Fruit fly (Drosophila melanogaster) Kc167 (cell line): ENCODE data around the gene tx.

Experiments used
- Myc ChIP-seq: fragments of >200 bp; optimal IDR thresholded peaks from 2 replicates; lab custom pipeline; 2017; ENCODE audit warnings: missing external identifiers
- Sin3A ChIP-seq: fragments of >200 bp; optimal IDR thresholded peaks from 2 replicates; lab custom pipeline; 2018; ENCODE audit warnings: missing external identifiers
- h ChIP-seq: fragments of >200 bp; optimal IDR thresholded peaks from 3 replicates; lab custom pipeline; 2018; ENCODE audit warnings: missing external identifiers
- insv ChIP-seq: fragments of >200 bp; optimal IDR thresholded peaks from 3 replicates; lab custom pipeline; 2018; ENCODE audit warnings: missing external identifiers
- psq ChIP-seq: fragments of >200 bp; optimal IDR thresholded peaks from 2 replicates; lab custom pipeline; 2017; ENCODE audit warnings: missing external identifiers
- ttk ChIP-seq: sonication (Bioruptor generic); optimal IDR thresholded peaks from 2 replicates; lab custom pipeline; 2017; ENCODE audit warnings: missing external identifiers

Gene tx

dm6 chr3R:26442609-26443180 is 2.1 kb downstream of the tx start:
- TF ChIP-seq psq (lab: Kevin White, UChicago) = no peak
- no peak for TF ChIP-seq insv (lab: Kevin White, UChicago)
- no peak for TF ChIP-seq ttk (lab: Kevin White, UChicago)
- no peak for TF ChIP-seq Sin3A (lab: Kevin White, UChicago)
- TF ChIP-seq h (lab: Kevin White, UChicago) = no peak
- TF ChIP-seq Myc = no peak

DNA sequence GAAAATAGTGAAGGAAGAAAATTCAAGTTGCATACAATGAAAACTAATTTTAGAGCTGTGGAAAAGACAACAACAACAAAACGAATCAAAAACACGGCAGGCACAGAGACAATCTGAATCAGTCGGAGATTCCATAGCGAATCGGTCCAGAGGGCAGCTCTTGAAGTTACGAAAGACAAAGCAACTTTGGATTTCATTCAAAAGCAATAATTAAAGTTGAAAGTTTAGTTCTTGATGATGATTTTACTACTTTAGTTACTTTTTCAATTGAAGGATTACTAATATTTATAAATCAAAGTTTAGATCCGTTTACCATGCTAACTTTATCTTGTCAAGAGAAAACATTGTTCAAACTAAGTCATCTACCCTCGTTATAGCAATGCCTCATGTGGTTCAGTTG is 2.8 kb downstream of the tx start:
- TF ChIP-seq psq (lab: Kevin White, UChicago) (no peak), h (lab: Kevin White, UChicago) (no peak), Myc (no peak), Sin3A (lab: Kevin White, UChicago) (no peak), ttk (lab: Kevin White, UChicago) (no peak), insv (lab: Kevin White, UChicago) (no peak)

DNA sequence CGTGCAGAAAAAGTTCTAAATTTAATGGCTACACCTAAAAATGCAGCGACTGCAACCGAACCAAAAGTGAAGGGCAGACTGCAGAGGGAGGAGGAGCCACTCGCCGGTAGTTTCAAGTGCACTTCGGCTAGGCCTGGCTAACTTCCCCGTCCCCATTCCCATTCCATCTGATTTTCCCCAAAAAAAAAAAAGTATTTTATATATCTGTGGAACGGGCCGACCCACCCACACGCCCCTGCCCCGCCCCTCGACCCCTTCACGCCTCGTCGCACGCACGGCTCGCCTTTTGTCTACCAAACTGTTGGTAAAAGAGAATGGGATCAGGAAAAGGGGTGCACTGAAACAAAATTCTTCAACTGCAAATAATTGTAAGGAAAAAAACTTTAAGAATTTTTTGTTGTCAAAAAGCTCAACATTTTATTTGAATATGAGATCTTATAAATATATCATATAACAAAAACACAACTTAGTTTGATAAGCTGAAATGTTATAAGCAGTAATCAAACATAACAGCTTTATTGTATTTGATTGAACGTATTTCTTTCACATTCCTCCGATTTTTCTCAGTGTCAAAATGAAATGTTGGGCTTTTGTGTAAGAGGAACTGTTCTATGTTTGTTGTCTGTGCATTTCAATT is 3.4 kb downstream of the tx start:
- TF ChIP-seq ttk (lab: Kevin White, UChicago) = no peak
- TF ChIP-seq Myc = no peak
- TF ChIP-seq h (lab: Kevin White, UChicago) = no peak
- no peak for TF ChIP-seq psq (lab: Kevin White, UChicago)
- TF ChIP-seq insv (lab: Kevin White, UChicago) = no peak
- TF ChIP-seq Sin3A (lab: Kevin White, UChicago) = no peak

- TF ChIP-seq psq (lab: Kevin White, UChicago) (no peak), Myc (no peak), ttk (lab: Kevin White, UChicago) (no peak), Sin3A (lab: Kevin White, UChicago) (no peak), h (lab: Kevin White, UChicago) (no peak), insv (lab: Kevin White, UChicago) (no peak)
Measured at dm6 chr3R:26448779-26449178, 8.2 kb downstream of the tx start, which contains the start of gene Hex-t1. Hex-t1 (plus strand) TSS chr3R:26449079.

dm6 chr3R:26450371-26450770 is 9.8 kb downstream of the tx start, which contains the start of gene Hex-t2:
Hex-t2 (plus strand) TSS chr3R:26450671.
- TF ChIP-seq Myc (no peak), Sin3A (lab: Kevin White, UChicago) (no peak), insv (lab: Kevin White, UChicago) (no peak), ttk (lab: Kevin White, UChicago) (no peak), psq (lab: Kevin White, UChicago) (no peak), h (lab: Kevin White, UChicago) (no peak)

- TF ChIP-seq ttk (lab: Kevin White, UChicago) (no peak), Myc (no peak), insv (lab: Kevin White, UChicago) (no peak), Sin3A (lab: Kevin White, UChicago) (no peak), psq (lab: Kevin White, UChicago) (no peak), h (lab: Kevin White, UChicago) (no peak)
Measured at dm6 chr3R:26452345-26452744, 11.8 kb downstream of the tx start, which contains the start of gene CG5447. CG5447 (plus strand) TSS chr3R:26452534.

DNA sequence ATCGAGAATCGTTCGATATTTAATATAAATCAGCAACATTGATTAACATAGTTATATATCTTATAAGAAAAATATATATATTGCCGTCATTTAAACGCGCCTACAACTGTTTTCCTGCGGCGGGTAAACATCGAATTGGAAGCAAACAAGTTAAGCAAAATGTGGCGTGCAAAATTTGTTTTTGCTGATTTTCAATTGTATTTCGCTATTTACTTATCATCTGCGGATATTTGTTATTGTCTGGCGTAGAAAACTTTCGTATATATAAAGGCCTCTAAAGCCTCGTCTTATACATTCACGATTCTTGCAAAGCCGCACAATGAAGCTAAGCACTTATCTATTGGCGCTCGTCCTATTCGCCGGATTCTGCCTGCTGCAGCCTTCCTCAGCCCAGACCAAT is 13.9 kb downstream of the tx start, which contains the start of gene CG43117:
Gene CG43117 (plus strand): TSS at position 301 of the 400 bp plus-strand sequence.
- TF ChIP-seq Myc (no peak), insv (lab: Kevin White, UChicago) (no peak), h (lab: Kevin White, UChicago) (no peak), Sin3A (lab: Kevin White, UChicago) (no peak), ttk (lab: Kevin White, UChicago) (no peak), psq (lab: Kevin White, UChicago) (no peak)

dm6 chr3R:26455838-26456237 is 15.3 kb downstream of the tx start, which contains the start of gene Pdf:
Pdf (minus strand) TSS chr3R:26456141.
- TF ChIP-seq Sin3A (lab: Kevin White, UChicago) (no peak), ttk (lab: Kevin White, UChicago) (no peak), h (lab: Kevin White, UChicago) (no peak), insv (lab: Kevin White, UChicago) (no peak), psq (lab: Kevin White, UChicago) (no peak), Myc (no peak)

- TF ChIP-seq h (lab: Kevin White, UChicago) (no peak), ttk (lab: Kevin White, UChicago) (no peak), Sin3A (lab: Kevin White, UChicago) (no peak), Myc (no peak), insv (lab: Kevin White, UChicago) (no peak), psq (lab: Kevin White, UChicago) (no peak)
Measured at dm6 chr3R:26456577-26456976, 16.0 kb downstream of the tx start, which contains the start of gene CG14237. CG14237 (plus strand) TSS chr3R:26456877.

DNA sequence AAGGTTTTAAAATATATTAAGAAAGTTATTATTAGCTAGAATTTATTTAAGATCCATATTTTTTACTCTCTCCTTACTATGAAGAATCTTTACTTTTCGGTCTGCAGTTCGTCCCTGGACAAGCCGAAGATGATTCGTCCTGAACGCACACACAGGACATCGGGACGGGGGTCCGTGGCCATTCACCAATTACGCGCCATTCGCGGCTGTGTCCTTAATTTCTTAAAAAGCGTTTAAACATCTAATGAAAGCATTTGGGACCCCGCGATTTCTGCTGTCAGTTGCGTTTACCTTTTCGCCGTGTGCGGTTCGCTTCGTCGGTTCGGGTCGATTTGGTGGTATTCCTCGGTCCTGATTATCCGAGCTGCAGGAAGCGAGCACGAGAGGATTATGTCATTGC is 17.4 kb downstream of the tx start, which contains the start of gene CG14238:
Gene CG14238 (plus strand): TSS at position 301 of the 400 bp plus-strand sequence.
- TF ChIP-seq psq (lab: Kevin White, UChicago) (no peak), ttk (lab: Kevin White, UChicago) (no peak), Sin3A (lab: Kevin White, UChicago) (no peak), Myc (no peak), h (lab: Kevin White, UChicago) (no peak), insv (lab: Kevin White, UChicago) (no peak)

DNA sequence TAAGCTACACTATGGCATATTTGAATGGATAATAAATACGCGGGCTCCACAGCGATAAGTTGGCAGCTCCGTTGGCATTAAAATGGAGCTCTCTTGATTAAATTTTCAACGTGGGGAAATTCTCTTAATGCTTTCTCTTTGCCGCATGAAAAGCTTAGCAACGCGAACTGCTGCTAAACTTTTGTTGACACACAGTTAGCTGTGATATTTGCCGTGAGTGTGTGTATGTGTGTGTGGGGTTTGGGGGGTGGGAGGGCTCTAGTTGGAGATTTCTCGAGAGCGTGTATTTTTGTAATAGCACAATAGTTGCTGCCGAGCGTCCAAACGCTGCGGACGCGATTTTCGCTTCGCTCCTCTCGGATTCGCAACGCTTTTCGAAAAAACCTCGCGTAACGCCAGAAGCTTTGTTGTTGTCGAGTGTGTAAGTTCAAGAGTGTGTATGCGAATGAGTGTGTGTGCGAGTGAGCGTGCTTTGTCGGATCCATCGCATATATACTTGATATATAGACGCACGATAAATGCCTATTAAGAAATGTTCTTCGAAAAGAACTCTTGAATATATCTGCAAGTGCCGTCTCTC is 20.7 kb downstream of the tx start, which contains the start of gene CG5455:
Gene CG5455 (plus strand): TSS at position 302 of the 580 bp plus-strand sequence.
- TF ChIP-seq h (lab: Kevin White, UChicago) = no peak
- TF ChIP-seq psq (lab: Kevin White, UChicago) = no peak
- TF ChIP-seq Sin3A (lab: Kevin White, UChicago) = no peak
